Fruit fly (Drosophila melanogaster) whole organism, adult: Measurements from ENCODE around the gene AIMP2.
A peak's percentile ranks its signal among the peaks of the same experiment; 100 is the strongest.

Experiments used
- CG11617 ChIP-seq: fragments of 200-800 bp; sonication (Bioruptor generic); optimal IDR thresholded peaks from 2 replicates; lab custom pipeline; 2017; ENCODE audit warnings: mild to moderate bottlenecking, missing biosample characterization, missing genetic modification reagents, missing genetic modification characterization
- CG12768 ChIP-seq: fragments of 200-800 bp; sonication (Bioruptor generic); optimal IDR thresholded peaks from 2 replicates; lab custom pipeline; 2017; ENCODE audit warnings: missing biosample characterization, missing genetic modification characterization, mild to moderate bottlenecking, moderate library complexity, missing genetic modification reagents
- CG14711 ChIP-seq: fragments of 200-800 bp; sonication (Bioruptor generic); optimal IDR thresholded peaks from 2 replicates; lab custom pipeline; 2018; ENCODE audit warnings: missing biosample characterization, mild to moderate bottlenecking, missing genetic modification characterization, moderate library complexity
- CG1620 ChIP-seq: fragments of 200-800 bp; sonication (Bioruptor generic); optimal IDR thresholded peaks from 2 replicates; lab custom pipeline; 2016; ENCODE audit warnings: missing biosample characterization, missing genetic modification characterization
- CG33017 ChIP-seq: fragments of 200-800 bp; sonication (Bioruptor generic); optimal IDR thresholded peaks from 2 replicates; lab custom pipeline; 2018; ENCODE audit warnings: missing biosample characterization, mild to moderate bottlenecking, missing genetic modification characterization, moderate library complexity
- CG5204 ChIP-seq: fragments of 200-800 bp; sonication (Bioruptor generic); optimal IDR thresholded peaks from 2 replicates; lab custom pipeline; 2016; ENCODE audit warnings: missing biosample characterization, missing genetic modification characterization
- CG7045 ChIP-seq: fragments of 200-800 bp; sonication (Bioruptor generic); optimal IDR thresholded peaks from 2 replicates; lab custom pipeline; 2017; ENCODE audit warnings: missing biosample characterization, mild to moderate bottlenecking, missing genetic modification characterization
- CG7101 ChIP-seq: fragments of 200-800 bp; sonication (Bioruptor generic); optimal IDR thresholded peaks from 2 replicates; lab custom pipeline; 2018; ENCODE audit warnings: missing biosample characterization, mild to moderate bottlenecking, missing genetic modification characterization, moderate library complexity
- Clk ChIP-seq: fragments of 200-800 bp; sonication (Bioruptor generic); optimal IDR thresholded peaks from 2 replicates; lab custom pipeline; 2017; ENCODE audit warnings: missing biosample characterization, missing genetic modification characterization
- Crg-1 ChIP-seq: fragments of 200-800 bp; sonication (Bioruptor generic); optimal IDR thresholded peaks from 2 replicates; lab custom pipeline; 2016; ENCODE audit warnings: missing biosample characterization, missing genetic modification characterization
- Hr96 ChIP-seq: fragments of 200-800 bp; sonication (Bioruptor generic); optimal IDR thresholded peaks from 2 replicates; lab custom pipeline; 2016; ENCODE audit warnings: missing biosample characterization, missing genetic modification characterization
- Mnt ChIP-seq: fragments of 200-800 bp; sonication (Bioruptor generic); optimal IDR thresholded peaks from 2 replicates; lab custom pipeline; 2016; ENCODE audit warnings: missing biosample characterization, mild to moderate bottlenecking, missing genetic modification characterization
- bab1 ChIP-seq: fragments of 200-800 bp; sonication (Bioruptor generic); optimal IDR thresholded peaks from 3 replicates; lab custom pipeline; 2019; ENCODE audit warnings: missing biosample characterization, mild to moderate bottlenecking, missing genetic modification characterization, moderate library complexity
- cic ChIP-seq: fragments of 200-800 bp; sonication (Bioruptor generic); optimal IDR thresholded peaks from 2 replicates; lab custom pipeline; 2017; ENCODE audit warnings: missing biosample characterization, mild to moderate bottlenecking, missing genetic modification characterization, moderate library complexity
- cnc ChIP-seq, 2 experiments: fragments of >200 bp; optimal IDR thresholded peaks; 2 replicates each; lab custom pipeline; 2017
- kay ChIP-seq: fragments of 200-800 bp; sonication (Bioruptor generic); peaks from one replicate; lab custom pipeline; 2016; ENCODE audit warnings: missing biosample characterization, missing genetic modification characterization, borderline replicate concordance
- ovo ChIP-seq: fragments of 200-800 bp; sonication (Bioruptor generic); optimal IDR thresholded peaks from 2 replicates; lab custom pipeline; 2016; ENCODE audit warnings: missing biosample characterization, missing genetic modification characterization
- pad ChIP-seq: fragments of 200-800 bp; sonication (Bioruptor generic); optimal IDR thresholded peaks from 3 replicates; lab custom pipeline; 2017; ENCODE audit warnings: missing biosample characterization, missing genetic modification characterization, mild to moderate bottlenecking, moderate library complexity, missing genetic modification reagents
- tj ChIP-seq: fragments of 200-800 bp; sonication (Bioruptor generic); optimal IDR thresholded peaks from 3 replicates; lab custom pipeline; 2017; ENCODE audit warnings: missing biosample characterization, mild to moderate bottlenecking, missing genetic modification characterization, moderate library complexity
- toe ChIP-seq: fragments of 200-800 bp; sonication (Bioruptor generic); optimal IDR thresholded peaks from 2 replicates; lab custom pipeline; 2016; ENCODE audit warnings: missing biosample characterization, missing genetic modification characterization

The AIMP2 gene

DNA sequence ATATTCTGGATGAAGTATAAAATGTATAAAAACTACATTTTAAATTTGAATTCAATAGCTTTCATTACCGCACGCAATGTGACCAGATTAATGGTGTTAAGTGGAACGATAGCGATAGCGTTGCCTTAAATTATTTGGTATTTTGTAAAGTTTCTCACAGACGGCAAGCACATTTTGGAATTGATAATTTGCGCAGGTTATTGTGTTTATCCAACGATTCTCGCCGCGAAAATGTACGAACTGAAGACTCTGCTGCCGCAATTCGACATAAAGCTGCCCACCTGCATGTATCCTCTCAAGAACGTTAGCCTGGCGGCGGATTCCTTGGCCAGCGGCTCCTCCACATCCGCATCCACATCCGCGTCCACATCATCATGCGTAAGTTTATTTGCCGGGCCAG lies at the start of gene AIMP2:
TSS of gene AIMP2 (plus strand) at position 135 of the 400 bp plus-strand sequence.
- TF ChIP-seq CG14711 (tag; lab: Kevin White, UChicago) (no peak), bab1 (GFP tag; lab: Kevin White, UChicago) (peak; percentile 37), Mnt (GFP tag; lab: Kevin White, UChicago) (peak; percentile 1), tj (GFP tag; lab: Kevin White, UChicago) (no peak)

DNA sequence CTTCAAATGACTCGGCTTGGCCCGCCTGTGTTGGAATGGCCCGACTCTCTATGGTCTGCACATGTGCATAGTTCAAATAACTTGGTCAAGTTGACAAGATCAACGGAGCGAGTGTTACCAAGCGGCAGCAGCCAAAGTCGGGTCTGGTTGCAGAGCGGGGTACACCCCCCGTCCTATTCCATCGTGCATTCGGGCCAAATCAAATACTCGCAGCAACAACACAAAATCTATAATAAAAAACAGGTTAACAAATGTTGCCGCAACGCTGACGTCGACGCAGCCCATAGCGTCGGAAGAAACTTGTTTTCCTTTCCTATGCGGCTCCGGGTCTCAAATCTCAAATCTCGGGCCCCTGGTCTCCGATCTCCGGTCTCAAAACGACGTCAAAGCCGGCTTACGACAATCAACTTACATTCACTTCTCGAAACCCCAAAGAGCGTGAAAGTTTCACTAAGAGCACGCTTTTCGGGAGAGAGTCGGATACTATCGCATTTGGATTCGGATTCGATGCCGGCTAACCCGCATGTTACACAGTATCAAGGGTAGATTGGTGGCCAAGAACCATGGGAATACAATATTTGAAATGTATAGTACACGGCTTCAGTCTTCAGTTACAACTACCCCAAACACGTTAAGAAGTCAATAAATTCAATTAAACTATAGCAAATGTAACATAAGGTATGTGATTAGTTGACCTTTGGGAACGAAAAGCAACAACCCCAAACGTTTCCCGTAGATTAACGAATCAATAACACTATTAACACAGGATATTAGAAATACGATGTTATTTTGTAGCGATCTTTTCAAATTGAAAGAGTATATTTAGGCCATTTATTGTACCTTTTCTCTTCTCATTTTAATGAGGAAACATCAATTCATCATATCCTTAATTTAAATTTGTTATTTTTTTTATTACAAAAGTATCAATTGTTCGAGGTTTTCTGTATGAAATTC lies 48.9 kb upstream of the AIMP2 start:
- peak; percentile 59 for TF ChIP-seq CG7101 (tag; lab: Kevin White, UChicago)
- TF ChIP-seq CG11617 (GFP tag; lab: Kevin White, UChicago), result peak; percentile 86
- TF ChIP-seq kay (GFP tag; lab: Kevin White, UChicago), result no peak
- TF ChIP-seq CG5204, result peak; percentile 78
- no peak for TF ChIP-seq cnc (optimal IDR thresholded peaks at IDR 0.05; lab: Kevin White, UChicago)
- TF ChIP-seq tj (GFP tag; lab: Kevin White, UChicago), result peak; percentile 56
- TF ChIP-seq CG7045 (GFP tag; lab: Kevin White, UChicago), result peak; percentile 60
- TF ChIP-seq Mnt (GFP tag; lab: Kevin White, UChicago), result peak; percentile 55
- peak; percentile 64 for TF ChIP-seq Hr96 (GFP tag; lab: Kevin White, UChicago)
- peak; percentile 13 for TF ChIP-seq Clk (GFP tag; lab: Kevin White, UChicago)
- TF ChIP-seq CG14711 (tag; lab: Kevin White, UChicago), result no peak
- TF ChIP-seq Crg-1 (GFP tag; lab: Kevin White, UChicago), result peak; percentile 61
- peak; percentile 30 for TF ChIP-seq CG1620 (GFP tag; lab: Kevin White, UChicago)
- TF ChIP-seq bab1 (GFP tag; lab: Kevin White, UChicago), result peak; percentile 28
- peak; percentile 40 for TF ChIP-seq pad (GFP tag; lab: Kevin White, UChicago)
- peak; percentile 51 for TF ChIP-seq CG12768 (GFP tag; lab: Kevin White, UChicago)
- peak; percentile 43 for TF ChIP-seq CG33017 (tag; lab: Kevin White, UChicago)
- TF ChIP-seq cic, result no peak
- TF ChIP-seq toe, result peak; percentile 79
- TF ChIP-seq ovo, result no peak

DNA sequence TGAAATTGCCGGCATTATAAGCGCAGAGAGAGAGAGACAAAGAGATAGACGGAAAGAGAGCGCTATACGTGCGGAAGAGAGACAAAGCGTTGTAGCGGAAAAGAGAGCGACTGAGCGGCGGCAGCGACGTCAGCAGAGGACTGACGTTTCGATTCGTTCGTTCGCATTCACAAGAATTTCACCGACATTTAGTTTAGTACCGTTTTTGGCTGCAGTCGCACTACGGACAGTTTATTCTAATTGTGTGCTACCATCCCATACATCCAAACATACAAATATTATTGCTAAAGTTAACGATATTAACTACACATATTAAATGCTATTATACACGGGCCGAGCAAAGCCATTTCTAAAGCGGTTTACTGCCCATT lies 48.2 kb upstream of the AIMP2 start, which contains the start of gene CrebA:
TSS of gene CrebA (plus strand) at position 168 of the 371 bp plus-strand sequence.
- TF ChIP-seq kay (GFP tag; lab: Kevin White, UChicago) (peak; percentile 21), CG5204 (no peak)

- TF ChIP-seq pad (GFP tag; lab: Kevin White, UChicago), result peak; percentile 92
- TF ChIP-seq Mnt (GFP tag; lab: Kevin White, UChicago), result no peak
- no peak for TF ChIP-seq CG1620 (GFP tag; lab: Kevin White, UChicago)
These were observed 47.6 kb upstream of the AIMP2 start for dm6 chr3L:15535800-15536225.

dm6 chr3L:15536550-15536949 lies 46.9 kb upstream of the AIMP2 start:
- no peak for TF ChIP-seq CG11617 (GFP tag; lab: Kevin White, UChicago)
- no peak for TF ChIP-seq Crg-1 (GFP tag; lab: Kevin White, UChicago)
- TF ChIP-seq toe, result no peak
- no peak for TF ChIP-seq ovo
- TF ChIP-seq tj (GFP tag; lab: Kevin White, UChicago), result no peak
- peak; percentile 38 for TF ChIP-seq kay (GFP tag; lab: Kevin White, UChicago)

DNA sequence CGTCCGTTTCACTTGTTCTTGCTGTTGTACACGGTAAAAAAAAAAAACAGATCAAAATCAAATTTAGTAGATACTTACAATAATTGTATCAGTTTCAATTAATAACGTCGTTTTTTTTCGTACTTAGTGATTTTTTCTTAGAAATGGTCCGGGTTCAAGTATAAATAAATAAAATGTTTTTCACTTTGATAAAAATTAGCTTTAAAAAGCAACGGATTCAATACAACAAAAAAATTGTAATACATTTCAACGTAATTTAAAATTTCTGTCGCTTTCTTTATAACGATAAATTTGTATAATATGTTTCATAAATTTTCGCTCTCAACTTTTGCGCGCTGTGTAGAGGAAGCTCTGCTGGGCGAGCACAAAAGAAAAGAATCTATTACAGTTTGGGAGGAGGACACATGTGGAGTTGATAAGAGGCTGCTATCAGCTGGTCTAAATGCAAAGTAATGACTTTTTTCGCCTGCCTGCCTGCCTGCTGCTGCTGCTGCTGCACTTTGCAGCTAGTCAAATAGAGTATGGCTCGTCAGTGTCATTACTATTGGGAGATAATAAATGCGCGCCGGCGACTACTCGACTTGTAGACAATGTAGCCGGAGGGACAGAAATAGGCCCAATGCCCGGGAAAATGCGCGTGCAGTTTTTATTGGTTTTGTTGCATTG lies 45.4 kb upstream of the AIMP2 start:
- TF ChIP-seq cnc (optimal IDR thresholded peaks at IDR 0.05; lab: Kevin White, UChicago) (no peak), ovo (no peak), CG33017 (tag; lab: Kevin White, UChicago) (peak; percentile 43), cic (peak; percentile 58), CG12768 (GFP tag; lab: Kevin White, UChicago) (peak; percentile 6), Mnt (GFP tag; lab: Kevin White, UChicago) (peak; percentile 57), CG7045 (GFP tag; lab: Kevin White, UChicago) (peak; percentile 28), bab1 (GFP tag; lab: Kevin White, UChicago) (no peak), pad (GFP tag; lab: Kevin White, UChicago) (peak; percentile 48), kay (GFP tag; lab: Kevin White, UChicago) (no peak), Hr96 (GFP tag; lab: Kevin White, UChicago) (peak; percentile 41), CG14711 (tag; lab: Kevin White, UChicago) (peak; percentile 65), Crg-1 (GFP tag; lab: Kevin White, UChicago) (peak; percentile 13), CG11617 (GFP tag; lab: Kevin White, UChicago) (peak; percentile 74), tj (GFP tag; lab: Kevin White, UChicago) (peak; percentile 77), CG1620 (GFP tag; lab: Kevin White, UChicago) (no peak), CG7101 (tag; lab: Kevin White, UChicago) (peak; percentile 49), CG5204 (peak; percentile 63), toe (peak; percentile 50), Clk (GFP tag; lab: Kevin White, UChicago) (no peak)
